Fruit fly (Drosophila melanogaster): ENCODE measurements around the gene TfIIA-S.

DNA sequence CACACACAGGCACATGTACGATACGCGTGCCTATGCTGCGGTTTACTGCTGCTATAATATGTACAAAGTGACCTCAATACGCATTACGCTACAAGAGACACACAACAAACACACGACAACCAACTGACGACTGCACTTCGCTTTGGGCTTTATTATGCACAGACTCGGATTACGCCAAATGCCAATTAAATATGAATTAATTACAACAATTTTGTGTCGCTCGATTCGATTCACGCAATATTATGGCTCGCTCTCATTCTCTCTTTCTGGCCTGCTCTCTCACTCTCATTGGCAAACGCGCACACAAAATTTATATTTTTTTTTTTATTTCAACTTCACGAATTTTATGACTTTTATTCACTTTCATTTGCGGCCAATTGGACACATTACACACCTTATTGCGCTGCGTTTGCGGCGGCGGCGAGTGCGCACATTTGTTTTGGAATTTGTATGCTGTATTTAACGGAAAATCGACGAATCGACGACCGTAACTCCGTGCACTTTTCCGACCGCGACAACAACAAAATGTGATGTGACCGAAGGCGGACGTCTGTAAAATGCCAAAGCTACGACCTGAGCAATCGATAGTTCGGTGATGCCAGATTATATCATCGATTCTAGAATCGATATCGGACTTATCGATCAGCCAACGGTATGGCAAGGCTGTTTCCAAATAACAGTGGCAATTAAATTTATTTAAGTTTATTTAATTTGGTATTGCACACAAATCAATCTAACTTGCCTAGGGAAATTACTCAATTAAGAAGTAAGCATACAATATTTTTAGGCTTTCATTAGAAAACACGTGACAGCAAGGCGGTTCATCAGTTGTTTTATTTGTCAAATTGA lies 31.9 kb upstream of the TfIIA-S start, which contains the start of the genes sba and CG31141:
- TF ChIP-seq CG8478 (optimal IDR thresholded peaks at IDR 0.05) (no peak), CTCF (optimal IDR thresholded peaks at IDR 0.05) (peak; percentile 9 to 50)

All from S2 (cell line).